Fruit fly (Drosophila melanogaster) Kc167 (cell line): ENCODE results near the gene ND-51.

Experiments used
- Myc ChIP-seq: fragments of >200 bp; optimal IDR thresholded peaks from 2 replicates; lab custom pipeline; 2017; ENCODE audit warnings: missing external identifiers
- Sin3A ChIP-seq: fragments of >200 bp; optimal IDR thresholded peaks from 2 replicates; lab custom pipeline; 2018; ENCODE audit warnings: missing external identifiers
- h ChIP-seq: fragments of >200 bp; optimal IDR thresholded peaks from 3 replicates; lab custom pipeline; 2018; ENCODE audit warnings: missing external identifiers
- insv ChIP-seq: fragments of >200 bp; optimal IDR thresholded peaks from 3 replicates; lab custom pipeline; 2018; ENCODE audit warnings: missing external identifiers
- psq ChIP-seq: fragments of >200 bp; optimal IDR thresholded peaks from 2 replicates; lab custom pipeline; 2017; ENCODE audit warnings: missing external identifiers
- ttk ChIP-seq: sonication (Bioruptor generic); optimal IDR thresholded peaks from 2 replicates; lab custom pipeline; 2017; ENCODE audit warnings: missing external identifiers

ND-51 gene

dm6 chr2L:6053874-6054469 is 8.6 kb downstream of the ND-51 start, which contains the start of gene CG13995:
Gene CG13995, plus strand, starts transcription at chr2L:6054302.
- no peak for TF ChIP-seq Sin3A (lab: Kevin White, UChicago)
- no peak for TF ChIP-seq Myc
- TF ChIP-seq insv, result no peak
- no peak for TF ChIP-seq psq (lab: Kevin White, UChicago)
- TF ChIP-seq h, result no peak
- no peak for TF ChIP-seq ttk

DNA sequence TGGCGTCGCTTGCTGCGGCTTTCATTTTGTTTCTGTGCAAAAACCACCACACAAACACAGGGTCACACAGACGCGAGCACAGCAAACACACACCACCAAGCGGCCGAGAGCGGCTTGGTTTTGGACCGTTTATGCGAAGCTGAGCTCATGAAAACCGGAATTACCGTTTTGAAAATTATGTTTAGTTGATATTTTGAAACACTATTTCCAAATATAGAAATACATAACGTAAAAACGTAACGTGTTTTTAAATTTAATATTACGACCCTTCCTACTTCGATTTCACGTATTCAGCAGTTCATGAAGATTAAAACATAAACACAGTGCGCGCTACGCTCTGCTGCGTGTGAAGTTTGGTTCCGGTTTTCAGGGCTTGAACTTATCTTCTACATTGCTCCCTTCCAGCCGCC is 11.3 kb downstream of the ND-51 start:
- TF ChIP-seq h, result no peak
- no peak for TF ChIP-seq Myc
- TF ChIP-seq psq (lab: Kevin White, UChicago), result no peak
- no peak for TF ChIP-seq insv

- TF ChIP-seq insv, result no peak
- no peak for TF ChIP-seq Myc
- TF ChIP-seq psq (lab: Kevin White, UChicago), result no peak
- TF ChIP-seq h, result no peak
- TF ChIP-seq Sin3A (lab: Kevin White, UChicago), result no peak
- TF ChIP-seq ttk, result no peak
These were observed 12.0 kb downstream of the ND-51 start, which contains the start of gene CG9135 for dm6 chr2L:6050575-6050974. Gene CG9135, plus strand, starts transcription at chr2L:6050800.

dm6 chr2L:6048542-6048941 is 14.0 kb downstream of the ND-51 start, which contains the start of the genes CG34179 and slmo:
Gene CG34179, minus strand, starts transcription at chr2L:6048706.
Gene slmo, minus strand, starts transcription at chr2L:6048706.
- no peak for TF ChIP-seq psq (lab: Kevin White, UChicago)
- no peak for TF ChIP-seq Myc

DNA sequence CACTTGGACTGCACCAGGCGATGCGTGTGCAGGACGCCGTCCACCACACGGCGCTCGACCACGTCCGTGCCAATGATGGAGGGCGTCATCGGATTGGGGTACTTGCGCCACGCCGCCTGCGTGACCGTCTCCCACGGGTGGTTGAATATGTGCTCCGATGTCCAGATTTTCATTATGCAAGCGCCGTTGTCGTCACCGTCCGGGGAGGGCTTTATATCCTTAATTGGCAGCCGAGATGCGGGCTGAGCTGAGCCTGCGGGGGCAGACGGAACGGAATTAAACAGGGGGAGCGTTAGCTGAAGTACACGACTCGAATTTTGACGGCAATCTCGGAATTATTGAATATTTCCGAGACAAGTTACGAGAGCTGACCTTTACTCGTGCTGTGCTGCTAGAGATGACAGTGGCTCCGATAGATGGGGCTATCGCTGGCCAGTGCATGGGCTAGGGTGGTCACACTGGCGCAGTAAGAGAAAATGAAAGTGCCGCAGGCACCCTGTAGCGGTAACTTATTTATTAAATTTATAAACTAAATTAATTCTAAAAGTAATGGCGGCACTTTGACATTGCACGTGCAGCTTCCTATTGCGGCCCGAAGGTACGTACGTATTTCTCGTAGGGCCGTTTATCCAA is 14.9 kb downstream of the ND-51 start, which contains the start of gene IPIP:
IPIP (plus strand) TSS at position 475 of the 633 bp plus-strand sequence.
- TF ChIP-seq psq (lab: Kevin White, UChicago) (no peak), Sin3A (lab: Kevin White, UChicago) (no peak), insv (no peak), ttk (no peak), h (no peak), Myc (no peak)

DNA sequence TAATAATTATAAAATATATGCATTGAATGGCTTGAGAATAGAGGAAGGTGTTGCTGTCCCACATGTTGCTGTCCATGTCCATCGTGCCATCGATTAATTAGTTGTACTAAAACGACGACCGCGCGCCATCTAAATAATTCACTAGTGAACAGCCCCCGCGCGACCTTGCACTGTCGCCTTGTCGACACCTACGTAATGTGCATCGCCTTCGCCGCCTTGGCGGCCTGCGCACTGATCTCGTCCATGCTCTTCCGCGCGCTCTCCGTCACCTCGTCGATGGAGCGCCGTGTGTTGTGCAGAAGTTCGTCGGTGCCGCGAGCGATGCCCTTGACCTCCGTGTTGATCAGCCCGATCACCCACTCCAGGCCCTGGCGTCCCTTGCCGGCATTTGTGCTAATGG is 15.7 kb downstream of the ND-51 start:
- TF ChIP-seq psq (lab: Kevin White, UChicago) (no peak), ttk (no peak), Sin3A (lab: Kevin White, UChicago) (no peak), h (no peak), Myc (no peak), insv (no peak)

DNA sequence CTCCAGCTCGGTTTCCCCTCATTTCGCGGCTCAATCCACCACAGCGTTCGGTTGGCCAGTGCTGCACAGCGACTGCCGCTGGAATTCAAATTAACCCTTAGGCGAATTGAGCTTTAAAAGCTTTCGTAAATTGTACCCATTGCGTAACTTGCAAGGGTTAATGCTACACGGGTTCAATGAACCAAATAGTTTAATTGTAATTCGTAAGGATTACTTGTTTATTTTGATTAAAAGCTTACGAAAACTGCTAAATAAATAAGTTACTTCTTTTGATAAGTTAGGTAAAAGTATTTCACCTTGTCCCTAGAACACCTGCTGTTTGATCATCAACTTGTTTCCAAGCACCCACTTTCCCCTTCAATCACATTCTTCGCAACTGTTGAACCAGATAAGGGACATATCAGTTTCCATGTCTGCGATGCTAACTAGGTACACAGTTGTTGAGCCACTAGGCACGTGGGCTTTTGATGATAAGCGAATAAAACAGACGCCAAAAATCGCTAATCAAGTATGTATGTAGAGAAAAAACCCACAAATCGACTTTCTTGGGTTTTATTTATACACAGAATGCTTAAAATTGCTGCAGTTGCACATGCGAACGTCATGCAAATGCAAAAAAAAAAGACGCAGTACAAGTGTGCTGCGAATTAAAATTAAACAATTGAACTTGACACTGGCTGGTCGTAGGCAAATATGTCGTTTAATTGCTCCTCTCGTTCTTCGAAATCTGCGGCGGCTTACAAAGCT is 16.4 kb downstream of the ND-51 start, which contains the start of gene Pfas:
Pfas (minus strand) TSS at position 79 of the 747 bp plus-strand sequence.
- no peak for TF ChIP-seq insv
- no peak for TF ChIP-seq psq (lab: Kevin White, UChicago)
- TF ChIP-seq Myc, result no peak
- no peak for TF ChIP-seq h
- TF ChIP-seq ttk, result no peak
- TF ChIP-seq Sin3A (lab: Kevin White, UChicago), result no peak

dm6 chr2L:6045484-6045883 is 17.1 kb downstream of the ND-51 start:
- no peak for TF ChIP-seq insv
- no peak for TF ChIP-seq h
- no peak for TF ChIP-seq psq (lab: Kevin White, UChicago)
- no peak for TF ChIP-seq ttk
- no peak for TF ChIP-seq Myc
- TF ChIP-seq Sin3A (lab: Kevin White, UChicago), result no peak

DNA sequence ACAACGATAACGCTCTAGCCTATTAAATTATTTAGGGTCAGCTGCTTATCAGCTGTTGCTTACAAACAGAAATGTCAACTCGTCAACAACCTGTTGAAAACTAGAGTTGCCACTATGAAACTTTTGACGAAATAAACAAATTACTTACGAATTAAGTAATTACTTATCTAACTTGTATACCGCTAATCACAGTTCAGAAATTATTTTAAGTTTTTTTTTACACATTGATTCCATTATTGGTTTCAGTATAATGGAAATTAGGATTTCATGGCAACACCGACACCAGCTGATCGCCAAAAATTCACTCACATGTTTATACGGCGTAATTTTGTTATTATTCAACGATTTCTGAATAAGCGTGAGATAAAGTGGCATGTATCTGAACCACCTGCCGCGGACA is 24.7 kb downstream of the ND-51 start, which contains the start of the genes CG9117 and CG31643:
CG9117 (minus strand) TSS at position 73 of the 400 bp plus-strand sequence.
CG31643 (plus strand) TSS at position 288 of the 400 bp plus-strand sequence.
- TF ChIP-seq Myc, result no peak
- TF ChIP-seq Sin3A (lab: Kevin White, UChicago), result no peak
- no peak for TF ChIP-seq psq (lab: Kevin White, UChicago)
- TF ChIP-seq insv, result no peak
- no peak for TF ChIP-seq h

dm6 chr2L:6036710-6037109 is 25.8 kb downstream of the ND-51 start, which contains the start of gene mtm:
Gene mtm, minus strand, starts transcription at chr2L:6037015.
- TF ChIP-seq insv, result no peak
- no peak for TF ChIP-seq Sin3A (lab: Kevin White, UChicago)
- no peak for TF ChIP-seq ttk
- no peak for TF ChIP-seq psq (lab: Kevin White, UChicago)
- no peak for TF ChIP-seq h
- no peak for TF ChIP-seq Myc

DNA sequence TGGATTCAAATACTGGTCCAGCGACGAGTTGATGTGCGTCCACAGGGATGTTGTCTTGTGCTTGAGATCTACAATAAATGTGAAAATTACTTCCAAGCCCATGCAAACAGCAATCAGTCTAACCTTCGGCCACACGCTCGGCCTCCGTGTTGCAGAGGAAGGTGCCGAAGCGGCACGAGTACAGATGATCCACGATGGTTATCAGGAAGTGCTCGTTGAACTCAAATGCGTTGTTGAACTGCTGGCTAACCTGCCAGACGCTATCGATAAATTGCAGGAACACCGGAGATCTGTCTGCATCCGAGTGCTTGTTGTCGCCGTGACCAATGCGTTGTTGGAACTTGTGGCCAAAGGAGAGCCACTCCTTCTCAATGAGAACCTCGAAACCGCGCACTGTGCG is 27.4 kb downstream of the ND-51 start:
- no peak for TF ChIP-seq Myc
- no peak for TF ChIP-seq ttk
- TF ChIP-seq insv, result no peak
- no peak for TF ChIP-seq Sin3A (lab: Kevin White, UChicago)
- TF ChIP-seq h, result no peak
- TF ChIP-seq psq (lab: Kevin White, UChicago), result no peak

dm6 chr2L:6034344-6034743 is 28.2 kb downstream of the ND-51 start, which contains the start of gene CG9109:
Gene CG9109, minus strand, starts transcription at chr2L:6034423.
- TF ChIP-seq Sin3A (lab: Kevin White, UChicago), result no peak
- no peak for TF ChIP-seq h
- no peak for TF ChIP-seq psq (lab: Kevin White, UChicago)
- TF ChIP-seq ttk, result no peak
- no peak for TF ChIP-seq Myc
- TF ChIP-seq insv, result no peak

dm6 chr2L:6031838-6032237 is 30.7 kb downstream of the ND-51 start:
- TF ChIP-seq Sin3A (lab: Kevin White, UChicago), result no peak
- no peak for TF ChIP-seq Myc
- TF ChIP-seq h, result no peak
- no peak for TF ChIP-seq insv
- TF ChIP-seq ttk, result no peak
- TF ChIP-seq psq (lab: Kevin White, UChicago), result no peak
